Worm (Caenorhabditis elegans) whole organism, L1 larva: ENCODE results near the gene chil-14.

ENCODE experiments used
- F16B12.6 ChIP-seq: fragments of 150-350 bp; optimal IDR thresholded peaks from 2 replicates; lab custom pipeline; 2014; ENCODE audit warnings: missing biosample characterization, missing genetic modification characterization
- fos-1 ChIP-seq: fragments of 150-350 bp; optimal IDR thresholded peaks from 2 replicates; lab custom pipeline; 2014; ENCODE audit warnings: missing biosample characterization, missing genetic modification characterization
- lir-3 ChIP-seq: sonication (generic microtip); optimal IDR thresholded peaks from 2 replicates; lab custom pipeline; 2016; ENCODE audit warnings: mild to moderate bottlenecking, missing genetic modification characterization, moderate library complexity, missing compliant biosample characterization; ENCODE audit not compliant: poor library complexity
- mef-2 ChIP-seq: fragments of 150-350 bp; optimal IDR thresholded peaks from 2 replicates; lab custom pipeline; 2014; ENCODE audit warnings: missing biosample characterization, missing genetic modification characterization
- nhr-11 ChIP-seq: fragments of 150-350 bp; optimal IDR thresholded peaks from 2 replicates; lab custom pipeline; 2014; ENCODE audit warnings: missing biosample characterization, missing genetic modification characterization
- nhr-237 ChIP-seq: fragments of 150-350 bp; optimal IDR thresholded peaks from 2 replicates; lab custom pipeline; 2014; ENCODE audit warnings: missing biosample characterization, missing genetic modification characterization
- nhr-71 ChIP-seq: sonication (generic microtip); optimal IDR thresholded peaks from 2 replicates; lab custom pipeline; 2016; ENCODE audit warnings: mild to moderate bottlenecking, missing genetic modification characterization, moderate library complexity, missing compliant biosample characterization
- pag-3 ChIP-seq: sonication (generic microtip); optimal IDR thresholded peaks from 2 replicates; lab custom pipeline; 2017; ENCODE audit warnings: missing genetic modification characterization, mild to moderate bottlenecking, missing compliant biosample characterization, antibody characterized with exemption, borderline replicate concordance; ENCODE audit not compliant: insufficient read depth
- pax-3 ChIP-seq: fragments of 200-800 bp; sonication (Bioruptor generic); optimal IDR thresholded peaks from 2 replicates; lab custom pipeline; 2018; ENCODE audit warnings: mild to moderate bottlenecking, missing genetic modification characterization, moderate library complexity, missing compliant biosample characterization
- skn-1 ChIP-seq: fragments of 150-350 bp; optimal IDR thresholded peaks from 2 replicates; lab custom pipeline; 2014; ENCODE audit warnings: missing biosample characterization, missing genetic modification characterization
- snpc-4 ChIP-seq: fragments of 150-350 bp; optimal IDR thresholded peaks from 2 replicates; lab custom pipeline; 2014; ENCODE audit warnings: missing biosample characterization, missing genetic modification characterization
- unc-130 ChIP-seq: fragments of 150-350 bp; optimal IDR thresholded peaks from 2 replicates; lab custom pipeline; 2017; ENCODE audit warnings: missing biosample characterization, missing genetic modification characterization, inconsistent platforms

ce11 chrV:1464543-1465040 is 9.7 kb downstream of the chil-14 start, which contains the start of the genes fpn-1.2 and pqn-54:
- TF ChIP-seq snpc-4 (tag; lab: Kevin White, UChicago) (no peak), lir-3 (tag; lab: Kevin White, UChicago) (no peak), pax-3 (tag; lab: Kevin White, UChicago) (no peak), nhr-237 (tag; lab: Kevin White, UChicago) (no peak), nhr-11 (tag; lab: Kevin White, UChicago) (no peak), skn-1 (tag; lab: Kevin White, UChicago) (no peak), unc-130 (tag; lab: Kevin White, UChicago) (no peak), fos-1 (tag; lab: Kevin White, UChicago) (no peak), pag-3 (no peak), mef-2 (no peak), F16B12.6 (tag; lab: Kevin White, UChicago) (no peak), nhr-71 (tag; lab: Kevin White, UChicago) (no peak)
